Fruit fly (Drosophila melanogaster) whole organism, embryonic: Measurements from ENCODE around the gene ND-B16.6.

Experiments
- CG3838 ChIP-seq: fragments of 200-800 bp; sonication (Bioruptor generic); optimal IDR thresholded peaks from 3 replicates; lab custom pipeline; 2016; ENCODE audit warnings: missing biosample characterization, missing genetic modification characterization
- CG3847 ChIP-seq: fragments of 200-800 bp; sonication (Bioruptor generic); IDR thresholded peaks from 2 replicates; pipeline ENCODE4 v1.3.6; 2022; ENCODE audit warnings: missing biosample characterization, missing genetic modification characterization
- CG9817 ChIP-seq: fragments of 200-800 bp; sonication (Bioruptor generic); optimal IDR thresholded peaks from 2 replicates; lab custom pipeline; 2018; ENCODE audit warnings: missing biosample characterization, mild to moderate bottlenecking, missing genetic modification characterization, moderate library complexity
- Deaf1 ChIP-seq: fragments of 200-800 bp; optimal IDR thresholded peaks from 3 replicates; lab custom pipeline; 2019; ENCODE audit warnings: missing biosample characterization, mild to moderate bottlenecking, missing genetic modification characterization, moderate library complexity
- E2f2 ChIP-seq: fragments of 200-800 bp; sonication (Bioruptor generic); IDR thresholded peaks from 2 replicates; pipeline ENCODE4 v1.3.6; 2022; ENCODE audit warnings: missing biosample characterization, missing genetic modification characterization
- HLHmδ ChIP-seq: fragments of 200-800 bp; sonication (Bioruptor generic); optimal IDR thresholded peaks from 2 replicates; lab custom pipeline; 2018; ENCODE audit warnings: missing biosample characterization, mild to moderate bottlenecking, missing genetic modification characterization, moderate library complexity
- Nf-YA ChIP-seq: fragments of 200-800 bp; sonication (Bioruptor generic); IDR thresholded peaks from 2 replicates; pipeline ENCODE4 v1.3.6; 2022; ENCODE audit warnings: missing biosample characterization, missing genetic modification characterization
- Rfx ChIP-seq: fragments of 200-800 bp; sonication (Bioruptor generic); IDR thresholded peaks from 2 replicates; pipeline ENCODE4 v1.3.6; 2022; ENCODE audit warnings: missing biosample characterization, missing genetic modification characterization
- fd3F ChIP-seq: fragments of 200-800 bp; sonication (Bioruptor generic); optimal IDR thresholded peaks from 2 replicates; lab custom pipeline; 2018; ENCODE audit warnings: missing biosample characterization, mild to moderate bottlenecking, missing genetic modification characterization, moderate library complexity
- jigr1 ChIP-seq: fragments of 200-800 bp; sonication (Bioruptor generic); IDR thresholded peaks from 3 replicates; pipeline ENCODE4 v1.3.6; 2022; ENCODE audit warnings: missing biosample characterization, missing genetic modification characterization
- peb ChIP-seq: fragments of 200-800 bp; sonication (Bioruptor generic); IDR thresholded peaks from 2 replicates; pipeline ENCODE4 v1.3.6; 2022; ENCODE audit warnings: missing biosample characterization, missing genetic modification characterization
- ro ChIP-seq: fragments of 200-800 bp; sonication (Bioruptor generic); IDR thresholded peaks from 2 replicates; pipeline ENCODE4 v1.3.6; 2022; ENCODE audit warnings: missing biosample characterization, missing genetic modification characterization

DNA sequence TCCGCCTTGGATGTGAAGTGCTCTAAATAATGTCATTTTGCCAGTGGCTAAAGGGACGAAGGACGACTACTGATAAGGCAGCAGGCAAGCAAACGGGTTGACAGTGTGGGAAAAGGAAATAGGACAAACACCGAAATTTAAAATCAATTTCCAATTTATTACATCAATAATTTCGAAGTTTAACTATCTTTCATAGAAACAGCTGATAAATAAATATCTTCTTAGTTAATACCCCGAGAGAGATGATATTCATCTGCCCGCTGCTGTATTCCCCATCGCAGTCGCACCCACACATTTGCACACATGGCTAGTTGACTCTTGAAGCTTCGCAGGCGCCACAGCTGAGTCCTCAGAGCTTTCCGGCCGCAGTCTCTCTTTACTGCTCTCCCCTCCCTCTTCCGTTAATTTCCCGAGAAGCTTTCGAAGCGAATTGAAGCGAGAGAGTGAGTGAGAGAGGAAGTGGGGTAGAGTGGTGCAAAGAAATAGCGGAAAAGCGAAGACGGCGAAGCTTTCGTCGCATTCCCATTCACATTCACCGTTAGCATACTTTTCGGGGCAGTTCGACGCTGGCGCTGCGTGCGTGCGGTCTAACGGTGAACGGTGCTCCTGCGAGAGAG lies 33.2 kb downstream of the ND-B16.6 start:
- TF ChIP-seq Deaf1 (tag; lab: Kevin White, UChicago) (peak; percentile 28), Rfx (GFP tag; lab: Robert Waterston, UW) (peak; percentile 82), CG9817 (tag; lab: Kevin White, UChicago) (peak; percentile 52), peb (GFP tag; lab: Robert Waterston, UW) (no peak), HLHmδ (GFP tag; lab: Kevin White, UChicago) (no peak), ro (GFP tag; lab: Robert Waterston, UW) (no peak), Nf-YA (GFP tag; lab: Robert Waterston, UW) (no peak), CG3838 (GFP tag; lab: Kevin White, UChicago) (no peak), CG3847 (GFP tag; lab: Robert Waterston, UW) (peak; percentile 67; the same call in 1 of the 2 replicates), fd3F (peak; percentile 60), jigr1 (GFP tag; lab: Robert Waterston, UW) (no peak), E2f2 (GFP tag; lab: Robert Waterston, UW) (peak; percentile 42; the same call in 1 of the 2 replicates)
